Worm (Caenorhabditis elegans) whole organism, mixed stage, embryonic: ENCODE results near the gene W03C9.1.

Source experiments
- M03D4.4 ChIP-seq: sonication (generic microtip); optimal IDR thresholded peaks from 2 replicates; lab custom pipeline; 2017; ENCODE audit warnings: mild to moderate bottlenecking, missing genetic modification characterization, missing compliant biosample characterization
- bed-3 ChIP-seq: fragments of 200-800 bp; sonication (Bioruptor generic); optimal IDR thresholded peaks from 3 replicates; lab custom pipeline; 2018; ENCODE audit warnings: mild to moderate bottlenecking, missing genetic modification characterization, moderate library complexity, missing compliant biosample characterization
- blmp-1 ChIP-seq: fragments of 150-350 bp; optimal IDR thresholded peaks from 2 replicates; lab custom pipeline; 2014; ENCODE audit warnings: missing biosample characterization, missing genetic modification characterization
- ceh-39 ChIP-seq: fragments of 150-350 bp; optimal IDR thresholded peaks from 2 replicates; lab custom pipeline; 2014; ENCODE audit warnings: missing biosample characterization, missing genetic modification characterization
- ceh-43 ChIP-seq: fragments of 200-800 bp; sonication (Bioruptor generic); optimal IDR thresholded peaks from 2 replicates; lab custom pipeline; 2018; ENCODE audit warnings: mild to moderate bottlenecking, missing genetic modification characterization, moderate library complexity, missing compliant biosample characterization
- ceh-83 ChIP-seq: fragments of 200-800 bp; sonication (Bioruptor generic); optimal IDR thresholded peaks from 2 replicates; lab custom pipeline; 2018; ENCODE audit warnings: mild to moderate bottlenecking, missing genetic modification characterization, missing compliant biosample characterization
- ces-1 ChIP-seq: fragments of 150-350 bp; optimal IDR thresholded peaks from 2 replicates; lab custom pipeline; 2014; ENCODE audit warnings: missing biosample characterization, missing genetic modification reagents, missing genetic modification characterization
- cnd-1 ChIP-seq: fragments of 200-800 bp; sonication (Bioruptor generic); optimal IDR thresholded peaks from 2 replicates; lab custom pipeline; 2018; ENCODE audit warnings: mild to moderate bottlenecking, missing genetic modification characterization, missing compliant biosample characterization
- drap-1 ChIP-seq: fragments of 200-800 bp; sonication (Bioruptor generic); optimal IDR thresholded peaks from 3 replicates; lab custom pipeline; 2018; ENCODE audit warnings: mild to moderate bottlenecking, missing genetic modification characterization, missing compliant biosample characterization
- elt-1 ChIP-seq: sonication (generic microtip); optimal IDR thresholded peaks from 2 replicates; lab custom pipeline; 2017; ENCODE audit warnings: missing genetic modification characterization, mild to moderate bottlenecking, missing compliant biosample characterization, antibody characterized with exemption, moderate library complexity, borderline replicate concordance; ENCODE audit not compliant: insufficient read depth
- elt-3 ChIP-seq: fragments of 150-350 bp; optimal IDR thresholded peaks from 2 replicates; lab custom pipeline; 2014; ENCODE audit warnings: missing biosample characterization, missing genetic modification characterization
- flh-1 ChIP-seq: fragments of 200-800 bp; sonication (Bioruptor generic); optimal IDR thresholded peaks from 2 replicates; lab custom pipeline; 2018; ENCODE audit warnings: mild to moderate bottlenecking, missing genetic modification characterization, moderate library complexity, missing compliant biosample characterization
- ham-2 ChIP-seq: fragments of 200-800 bp; sonication (Bioruptor generic); optimal IDR thresholded peaks from 2 replicates; lab custom pipeline; 2018; ENCODE audit warnings: mild to moderate bottlenecking, missing genetic modification characterization, missing compliant biosample characterization
- hlh-1 ChIP-seq: fragments of 150-350 bp; optimal IDR thresholded peaks from 2 replicates; lab custom pipeline; 2014; ENCODE audit warnings: missing biosample characterization, missing genetic modification reagents, missing genetic modification characterization
- lin-13 ChIP-seq: fragments of 150-350 bp; optimal IDR thresholded peaks from 2 replicates; lab custom pipeline; 2014; ENCODE audit warnings: missing biosample characterization, missing genetic modification characterization
- lin-32 ChIP-seq: fragments of 200-800 bp; sonication (Bioruptor generic); optimal IDR thresholded peaks from 2 replicates; lab custom pipeline; 2018; ENCODE audit warnings: mild to moderate bottlenecking, missing genetic modification characterization, missing compliant biosample characterization
- lsy-2 ChIP-seq: fragments of 150-350 bp; optimal IDR thresholded peaks from 2 replicates; lab custom pipeline; 2014; ENCODE audit warnings: missing biosample characterization, missing genetic modification characterization
- mab-5 ChIP-seq: fragments of 150-350 bp; optimal IDR thresholded peaks from 2 replicates; lab custom pipeline; 2014; ENCODE audit warnings: missing biosample characterization, missing genetic modification characterization
- mep-1 ChIP-seq: fragments of 150-350 bp; optimal IDR thresholded peaks from 2 replicates; lab custom pipeline; 2017; ENCODE audit warnings: missing biosample characterization, missing genetic modification reagents, missing genetic modification characterization, inconsistent platforms
- mls-2 ChIP-seq: sonication (generic microtip); optimal IDR thresholded peaks from 2 replicates; lab custom pipeline; 2016; ENCODE audit warnings: mild to moderate bottlenecking, missing genetic modification characterization, moderate library complexity, missing compliant biosample characterization
- nhr-12 ChIP-seq: fragments of 150-350 bp; optimal IDR thresholded peaks from 2 replicates; lab custom pipeline; 2014; ENCODE audit warnings: missing biosample characterization, missing genetic modification characterization
- nhr-2 ChIP-seq: fragments of 150-350 bp; optimal IDR thresholded peaks from 2 replicates; lab custom pipeline; 2014; ENCODE audit warnings: missing biosample characterization, missing genetic modification characterization
- nhr-237 ChIP-seq: fragments of 150-350 bp; optimal IDR thresholded peaks from 2 replicates; lab custom pipeline; 2014; ENCODE audit warnings: missing biosample characterization, missing genetic modification characterization
- nhr-28 ChIP-seq: fragments of 150-350 bp; optimal IDR thresholded peaks from 2 replicates; lab custom pipeline; 2014; ENCODE audit warnings: missing biosample characterization, missing genetic modification characterization
- nhr-76 ChIP-seq: sonication (generic microtip); optimal IDR thresholded peaks from 2 replicates; lab custom pipeline; 2017; ENCODE audit warnings: missing biosample characterization, missing genetic modification characterization
- pha-4 ChIP-seq: fragments of 150-350 bp; optimal IDR thresholded peaks from 2 replicates; lab custom pipeline; 2018; ENCODE audit warnings: missing biosample characterization, missing genetic modification reagents, missing genetic modification characterization
- sem-2 ChIP-seq: fragments of 200-800 bp; sonication (Bioruptor generic); optimal IDR thresholded peaks from 2 replicates; lab custom pipeline; 2018; ENCODE audit warnings: mild to moderate bottlenecking, missing genetic modification characterization, missing compliant biosample characterization
- snpc-4 ChIP-seq: fragments of 150-350 bp; optimal IDR thresholded peaks from 2 replicates; lab custom pipeline; 2014; ENCODE audit warnings: missing biosample characterization, missing genetic modification characterization
- sptf-1 ChIP-seq: sonication (generic microtip); optimal IDR thresholded peaks from 2 replicates; lab custom pipeline; 2017; ENCODE audit warnings: mild to moderate bottlenecking, missing genetic modification characterization, moderate library complexity, missing compliant biosample characterization
- tbx-8 ChIP-seq: fragments of 200-800 bp; sonication (Bioruptor generic); optimal IDR thresholded peaks from 2 replicates; lab custom pipeline; 2018; ENCODE audit warnings: mild to moderate bottlenecking, missing genetic modification characterization, moderate library complexity, missing compliant biosample characterization
- unc-120 ChIP-seq: sonication (generic microtip); optimal IDR thresholded peaks from 2 replicates; lab custom pipeline; 2017; ENCODE audit warnings: missing genetic modification characterization, missing compliant biosample characterization; ENCODE audit not compliant: poor library complexity, severe bottlenecking
- unc-39 ChIP-seq: fragments of 150-350 bp; optimal IDR thresholded peaks from 2 replicates; lab custom pipeline; 2014; ENCODE audit warnings: missing biosample characterization, missing genetic modification characterization
- unc-62 ChIP-seq: fragments of 150-350 bp; optimal IDR thresholded peaks from 2 replicates; lab custom pipeline; 2014; ENCODE audit warnings: missing biosample characterization, missing genetic modification reagents, missing genetic modification characterization
- zip-8 ChIP-seq: fragments of 150-350 bp; optimal IDR thresholded peaks from 2 replicates; lab custom pipeline; 2014; ENCODE audit warnings: missing biosample characterization, missing genetic modification characterization
- ztf-11 ChIP-seq: fragments of 150-350 bp; optimal IDR thresholded peaks from 2 replicates; lab custom pipeline; 2014; ENCODE audit warnings: missing biosample characterization, missing genetic modification characterization

The W03C9.1 gene

ce11 chrII:11967507-11968127 lies 5.7 kb upstream of the W03C9.1 start, which contains the start of gene W03C9.5:
TSS of gene W03C9.5 (minus strand) at chrII:11967544.
- peak; percentile 41 for TF ChIP-seq ztf-11 (tag; lab: Kevin White, UChicago)
- TF ChIP-seq mep-1: peak; percentile 86
- no peak for TF ChIP-seq ceh-43 (GFP tag; lab: Kevin White, UChicago)
- peak; percentile 88 for TF ChIP-seq cnd-1 (tag; lab: Kevin White, UChicago)
- peak; percentile 61 for TF ChIP-seq ceh-83
- peak; percentile 96 for TF ChIP-seq nhr-237 (tag; lab: Kevin White, UChicago)
- peak; percentile 75 for TF ChIP-seq lin-32 (GFP tag; lab: Kevin White, UChicago)
- no peak for TF ChIP-seq nhr-76 (tag; lab: Kevin White, UChicago)
- TF ChIP-seq sptf-1 (tag; lab: Kevin White, UChicago): peak; percentile 90
- TF ChIP-seq flh-1 (GFP tag; lab: Kevin White, UChicago): peak; percentile 28
- no peak for TF ChIP-seq zip-8 (tag; lab: Kevin White, UChicago)
- TF ChIP-seq bed-3 (GFP tag; lab: Kevin White, UChicago): peak; percentile 49
- TF ChIP-seq lsy-2 (tag; lab: Kevin White, UChicago): peak; percentile 85
- peak; percentile 88 for TF ChIP-seq unc-120 (tag; lab: Kevin White, UChicago)
- TF ChIP-seq snpc-4 (tag; lab: Kevin White, UChicago): no peak
- TF ChIP-seq elt-3: no peak
- peak; percentile 83 for TF ChIP-seq hlh-1 (tag; lab: Kevin White, UChicago)
- TF ChIP-seq sem-2 (GFP tag; lab: Kevin White, UChicago): peak; percentile 61
- no peak for TF ChIP-seq elt-1
- no peak for TF ChIP-seq nhr-12 (tag; lab: Kevin White, UChicago)
- no peak for TF ChIP-seq nhr-2 (tag; lab: Kevin White, UChicago)
- peak; percentile 87 for TF ChIP-seq drap-1 (GFP tag; lab: Kevin White, UChicago)
- peak; percentile 55 for TF ChIP-seq ham-2 (GFP tag; lab: Kevin White, UChicago)
- no peak for TF ChIP-seq nhr-28
- TF ChIP-seq blmp-1 (tag; lab: Kevin White, UChicago): no peak
- TF ChIP-seq ces-1 (GFP tag; lab: Kevin White, UChicago): peak; percentile 82
- no peak for TF ChIP-seq mab-5 (tag; lab: Kevin White, UChicago)
- TF ChIP-seq unc-39 (tag; lab: Kevin White, UChicago): no peak
- peak; percentile 88 for TF ChIP-seq mls-2 (tag; lab: Kevin White, UChicago)
- peak; percentile 68 for TF ChIP-seq unc-62 (GFP tag; lab: Kevin White, UChicago)
- TF ChIP-seq lin-13 (tag; lab: Kevin White, UChicago): peak; percentile 96
- peak; percentile 77 for TF ChIP-seq ceh-39 (tag; lab: Kevin White, UChicago)
- peak; percentile 89 for TF ChIP-seq pha-4 (tag; lab: Kevin White, UChicago)
- peak; percentile 76 for TF ChIP-seq M03D4.4 (tag; lab: Kevin White, UChicago)
- TF ChIP-seq tbx-8 (GFP tag; lab: Kevin White, UChicago): peak; percentile 57

- TF ChIP-seq M03D4.4 (tag; lab: Kevin White, UChicago): no peak
- TF ChIP-seq lsy-2 (tag; lab: Kevin White, UChicago): no peak
- no peak for TF ChIP-seq nhr-2 (tag; lab: Kevin White, UChicago)
- TF ChIP-seq elt-1: no peak
- TF ChIP-seq pha-4 (tag; lab: Kevin White, UChicago): no peak
- TF ChIP-seq ceh-39 (tag; lab: Kevin White, UChicago): no peak
- TF ChIP-seq lin-32 (GFP tag; lab: Kevin White, UChicago): no peak
- no peak for TF ChIP-seq snpc-4 (tag; lab: Kevin White, UChicago)
- TF ChIP-seq cnd-1 (tag; lab: Kevin White, UChicago): no peak
- TF ChIP-seq nhr-237 (tag; lab: Kevin White, UChicago): no peak
- TF ChIP-seq ces-1 (GFP tag; lab: Kevin White, UChicago): no peak
- no peak for TF ChIP-seq nhr-76 (tag; lab: Kevin White, UChicago)
- no peak for TF ChIP-seq flh-1 (GFP tag; lab: Kevin White, UChicago)
- TF ChIP-seq sem-2 (GFP tag; lab: Kevin White, UChicago): no peak
- no peak for TF ChIP-seq mep-1
- no peak for TF ChIP-seq unc-120 (tag; lab: Kevin White, UChicago)
- no peak for TF ChIP-seq mls-2 (tag; lab: Kevin White, UChicago)
- TF ChIP-seq lin-13 (tag; lab: Kevin White, UChicago): no peak
- TF ChIP-seq ztf-11 (tag; lab: Kevin White, UChicago): no peak
These were observed 4.7 kb upstream of the W03C9.1 start, which contains the start of gene rab-7 for ce11 chrII:11966602-11967001. TSS of gene rab-7 (minus strand) at chrII:11966931.
